Worm (Caenorhabditis elegans): ENCODE measurements around the gene set-5.

- TF ChIP-seq sdc-2 (tag; optimal IDR thresholded peaks at IDR 0.05) (no peak), ref-2 (tag; optimal IDR thresholded peaks at IDR 0.05) (no peak), nhr-11 (tag; optimal IDR thresholded peaks at IDR 0.05) (no peak), zip-5 (tag; optimal IDR thresholded peaks at IDR 0.05) (no peak)
Observed at ce11 chrV:14698666-14699065, at the start of gene set-5.
